Fruit fly (Drosophila melanogaster) whole organism, embryonic: ENCODE results near the gene mRpS2.
A peak's percentile ranks its signal among the peaks of the same experiment; 100 is the strongest.

Source experiments
- CG10267 ChIP-seq: fragments of 200-800 bp; sonication (Bioruptor generic); optimal IDR thresholded peaks from 2 replicates; lab custom pipeline; 2018; ENCODE audit warnings: missing biosample characterization, mild to moderate bottlenecking, missing genetic modification characterization, moderate library complexity
- CG10366 ChIP-seq: fragments of 200-800 bp; sonication (Bioruptor generic); IDR thresholded peaks from 2 replicates; pipeline ENCODE4 v1.3.6; 2022; ENCODE audit warnings: missing biosample characterization, missing genetic modification characterization
- CG10654 ChIP-seq: fragments of 200-800 bp; sonication (Bioruptor generic); optimal IDR thresholded peaks from 2 replicates; lab custom pipeline; 2016; ENCODE audit warnings: missing biosample characterization, missing genetic modification characterization
- CG11456 ChIP-seq: fragments of 200-800 bp; sonication (Bioruptor generic); IDR thresholded peaks from 3 replicates; pipeline ENCODE4 v1.3.6; 2022; ENCODE audit warnings: missing biosample characterization, missing genetic modification characterization
- CG14710 ChIP-seq: fragments of 200-800 bp; sonication (Bioruptor generic); optimal IDR thresholded peaks from 3 replicates; lab custom pipeline; 2019; ENCODE audit warnings: missing biosample characterization, mild to moderate bottlenecking, missing genetic modification characterization, moderate library complexity
- CG16813 ChIP-seq: fragments of 200-800 bp; sonication (Bioruptor generic); IDR thresholded peaks from 3 replicates; pipeline ENCODE4 v1.3.6; 2022; ENCODE audit warnings: missing biosample characterization, missing genetic modification characterization; ENCODE audit not compliant: partially characterized antibody
- CG17802 ChIP-seq: fragments of 200-800 bp; sonication (Bioruptor generic); optimal IDR thresholded peaks from 2 replicates; lab custom pipeline; 2018; ENCODE audit warnings: missing biosample characterization, mild to moderate bottlenecking, missing genetic modification characterization, moderate library complexity
- CG31441 ChIP-seq: fragments of 200-800 bp; sonication (Bioruptor generic); IDR thresholded peaks from 2 replicates; pipeline ENCODE4 v1.3.6; 2022; ENCODE audit warnings: missing biosample characterization, missing genetic modification characterization
- CG3163 ChIP-seq: fragments of 200-800 bp; sonication (Bioruptor generic); optimal IDR thresholded peaks from 3 replicates; lab custom pipeline; 2016; ENCODE audit warnings: missing biosample characterization, missing genetic modification characterization
- CG4282 ChIP-seq: fragments of 200-800 bp; sonication (Bioruptor generic); optimal IDR thresholded peaks from 2 replicates; lab custom pipeline; 2016; ENCODE audit warnings: missing biosample characterization, missing genetic modification characterization
- CG4328 ChIP-seq: fragments of 200-800 bp; sonication (Bioruptor generic); optimal IDR thresholded peaks from 3 replicates; lab custom pipeline; 2017; ENCODE audit warnings: missing biosample characterization, missing genetic modification reagents, missing genetic modification characterization
- CG4854 ChIP-seq: fragments of 200-800 bp; sonication (Bioruptor generic); optimal IDR thresholded peaks from 2 replicates; lab custom pipeline; 2016; ENCODE audit warnings: missing biosample characterization, missing genetic modification characterization, inconsistent platforms
- CG7372 ChIP-seq: fragments of 200-800 bp; sonication (Bioruptor generic); IDR thresholded peaks from 2 replicates; pipeline ENCODE4 v1.3.6; 2022; ENCODE audit warnings: missing biosample characterization, missing genetic modification characterization
- CG9932 ChIP-seq: fragments of 200-800 bp; sonication (Bioruptor generic); IDR thresholded peaks from 2 replicates; pipeline ENCODE4 v1.3.6; 2022; ENCODE audit warnings: missing biosample characterization, missing genetic modification characterization
- Camta ChIP-seq: fragments of 200-800 bp; sonication (Bioruptor generic); optimal IDR thresholded peaks from 2 replicates; lab custom pipeline; 2016; ENCODE audit warnings: missing biosample characterization, missing genetic modification characterization
- D ChIP-seq, 2 experiments: fragments of 200-800 bp in 1 of 2; fragments of >200 bp in 1 of 2; sonication (Bioruptor generic) in 1 of 2; optimal IDR thresholded peaks; 2 replicates in 1 of 2; 3 replicates in 1 of 2; lab custom pipeline; 2017; ENCODE audit warnings: mild to moderate bottlenecking in 1 of 2, missing biosample characterization in 1 of 2, missing genetic modification characterization in 1 of 2, missing genetic modification reagents in 1 of 2
- Deaf1 ChIP-seq: fragments of 200-800 bp; optimal IDR thresholded peaks from 3 replicates; lab custom pipeline; 2019; ENCODE audit warnings: missing biosample characterization, mild to moderate bottlenecking, missing genetic modification characterization, moderate library complexity
- Dip3 ChIP-seq: fragments of 200-800 bp; sonication (Bioruptor generic); optimal IDR thresholded peaks from 3 replicates; lab custom pipeline; 2016; ENCODE audit warnings: missing biosample characterization, missing genetic modification characterization
- Eip74EF ChIP-seq, 2 experiments: fragments of 200-800 bp in 1 of 2; fragments of >200 bp in 1 of 2; sonication (Bioruptor generic) in 1 of 2; optimal IDR thresholded peaks; 2 replicates each; lab custom pipeline; 2017 to 2019; ENCODE audit warnings: missing biosample characterization in 2 of 2, missing genetic modification characterization in 2 of 2, mild to moderate bottlenecking in 1 of 2, moderate library complexity in 1 of 2
- Fer1 ChIP-seq: fragments of 200-800 bp; sonication (Bioruptor generic); optimal IDR thresholded peaks from 2 replicates; lab custom pipeline; 2017; ENCODE audit warnings: missing biosample characterization, mild to moderate bottlenecking, missing genetic modification characterization
- GATAe ChIP-seq: fragments of 200-800 bp; sonication (Bioruptor generic); conservative IDR thresholded peaks from 2 replicates; pipeline ENCODE4 v1.3.6; 2022; ENCODE audit warnings: missing biosample characterization, missing genetic modification characterization
- Gsc ChIP-seq: fragments of 200-800 bp; sonication (Bioruptor generic); IDR thresholded peaks from 2 replicates; pipeline ENCODE4 v1.3.6; 2022; ENCODE audit warnings: missing biosample characterization, missing genetic modification characterization
- HmgZ ChIP-seq: fragments of 200-800 bp; sonication (Bioruptor generic); optimal IDR thresholded peaks from 2 replicates; lab custom pipeline; 2018; ENCODE audit warnings: missing biosample characterization, mild to moderate bottlenecking, missing genetic modification characterization
- Hsf ChIP-seq: fragments of 200-800 bp; sonication (Bioruptor generic); optimal IDR thresholded peaks from 3 replicates; lab custom pipeline; 2016; ENCODE audit warnings: missing biosample characterization, missing genetic modification characterization
- Jarid2 ChIP-seq: fragments of 200-800 bp; sonication (Bioruptor generic); optimal IDR thresholded peaks from 3 replicates; lab custom pipeline; 2017; ENCODE audit warnings: mild to moderate bottlenecking, missing biosample characterization, missing genetic modification reagents, missing genetic modification characterization
- Lim3 ChIP-seq: fragments of 200-800 bp; sonication (Bioruptor generic); IDR thresholded peaks from 2 replicates; pipeline ENCODE4 v1.3.6; 2022; ENCODE audit warnings: missing biosample characterization, missing genetic modification characterization
- Lpt ChIP-seq: fragments of >200 bp; optimal IDR thresholded peaks from 2 replicates; lab custom pipeline; 2018; ENCODE audit warnings: missing biosample characterization, missing genetic modification characterization
- Mad ChIP-seq: fragments of 200-800 bp; sonication (Bioruptor generic); optimal IDR thresholded peaks from 2 replicates; lab custom pipeline; 2016; ENCODE audit warnings: missing biosample characterization, missing genetic modification characterization
- Med ChIP-seq: fragments of 200-800 bp; sonication (Bioruptor generic); peaks from one replicate; lab custom pipeline; 2016; ENCODE audit warnings: missing biosample characterization, missing genetic modification characterization, mild to moderate bottlenecking, inconsistent platforms, moderate library complexity
- Nf-YB ChIP-seq: fragments of 200-800 bp; sonication (Bioruptor generic); optimal IDR thresholded peaks from 3 replicates; lab custom pipeline; 2019; ENCODE audit warnings: missing biosample characterization, mild to moderate bottlenecking, missing genetic modification characterization, moderate library complexity
- Nf-YC ChIP-seq: fragments of 200-800 bp; optimal IDR thresholded peaks from 3 replicates; lab custom pipeline; 2019; ENCODE audit warnings: missing biosample characterization, mild to moderate bottlenecking, missing genetic modification characterization, moderate library complexity
- Oaz ChIP-seq: fragments of 200-800 bp; sonication (Bioruptor generic); IDR thresholded peaks from 2 replicates; pipeline ENCODE4 v1.3.6; 2022; ENCODE audit warnings: missing biosample characterization, missing genetic modification characterization
- Oli ChIP-seq: fragments of 200-800 bp; sonication (Bioruptor generic); optimal IDR thresholded peaks from 2 replicates; lab custom pipeline; 2018; ENCODE audit warnings: missing biosample characterization, mild to moderate bottlenecking, missing genetic modification characterization, moderate library complexity
- Poxn ChIP-seq: fragments of 200-800 bp; sonication (Bioruptor generic); IDR thresholded peaks from 2 replicates; pipeline ENCODE4 v1.3.6; 2022; ENCODE audit warnings: missing biosample characterization, missing genetic modification characterization
- Trl ChIP-seq, 3 experiments: fragments of >200 bp in 2 of 3; fragments of 200-800 bp in 1 of 3; sonication (Bioruptor generic) in 1 of 3; optimal IDR thresholded peaks; 2 replicates in 1 of 3; 3 replicates in 2 of 3; lab custom pipeline; 2016 to 2017; ENCODE audit warnings: missing biosample characterization in 1 of 3, missing genetic modification characterization in 1 of 3
- YL-1 ChIP-seq: fragments of 200-800 bp; sonication (Bioruptor generic); optimal IDR thresholded peaks from 3 replicates; lab custom pipeline; 2017; ENCODE audit warnings: missing biosample characterization, mild to moderate bottlenecking, missing genetic modification characterization
- ato ChIP-seq: fragments of 200-800 bp; sonication (Bioruptor generic); IDR thresholded peaks from 2 replicates; pipeline ENCODE4 v1.3.6; 2022; ENCODE audit warnings: missing biosample characterization, missing genetic modification characterization; ENCODE audit not compliant: partially characterized antibody
- chn ChIP-seq: fragments of 200-800 bp; sonication (Bioruptor generic); optimal IDR thresholded peaks from 2 replicates; lab custom pipeline; 2016; ENCODE audit warnings: missing biosample characterization, missing genetic modification characterization
- crp ChIP-seq, 2 experiments: fragments of 200-800 bp; sonication (Bioruptor generic); optimal IDR thresholded peaks; 2 replicates in 1 of 2; 3 replicates in 1 of 2; lab custom pipeline; 2017; ENCODE audit warnings: missing biosample characterization in 2 of 2, missing genetic modification characterization in 2 of 2, mild to moderate bottlenecking in 1 of 2, moderate library complexity in 1 of 2
- dan ChIP-seq: fragments of 200-800 bp; sonication (Bioruptor generic); IDR thresholded peaks from 2 replicates; pipeline ENCODE4 v1.3.6; 2022; ENCODE audit warnings: missing biosample characterization, missing genetic modification characterization
- ewg ChIP-seq: fragments of 200-800 bp; sonication (Bioruptor generic); optimal IDR thresholded peaks from 3 replicates; lab custom pipeline; 2017; ENCODE audit warnings: mild to moderate bottlenecking, missing biosample characterization, missing genetic modification reagents, missing genetic modification characterization
- gsb ChIP-seq: fragments of 200-800 bp; sonication (Bioruptor generic); IDR thresholded peaks from 2 replicates; pipeline ENCODE4 v1.3.6; 2022; ENCODE audit warnings: missing biosample characterization, missing genetic modification characterization
- h ChIP-seq: fragments of >200 bp; optimal IDR thresholded peaks from 2 replicates; lab custom pipeline; 2017
- klu ChIP-seq: fragments of 200-800 bp; sonication (Bioruptor generic); IDR thresholded peaks from 2 replicates; pipeline ENCODE4 v1.3.6; 2022; ENCODE audit warnings: missing biosample characterization, missing genetic modification characterization
- org-1 ChIP-seq: fragments of 200-800 bp; sonication (Bioruptor generic); optimal IDR thresholded peaks from 2 replicates; lab custom pipeline; 2017; ENCODE audit warnings: missing biosample characterization, missing genetic modification characterization
- pum ChIP-seq: fragments of 200-800 bp; sonication (Bioruptor generic); optimal IDR thresholded peaks from 2 replicates; lab custom pipeline; 2016; ENCODE audit warnings: missing biosample characterization, missing genetic modification characterization
- scrt ChIP-seq: fragments of 200-800 bp; sonication (Bioruptor generic); optimal IDR thresholded peaks from 2 replicates; lab custom pipeline; 2018; ENCODE audit warnings: missing biosample characterization, mild to moderate bottlenecking, missing genetic modification characterization, moderate library complexity
- unc-4 ChIP-seq: fragments of 200-800 bp; sonication (Bioruptor generic); IDR thresholded peaks from 2 replicates; pipeline ENCODE4 v1.3.6; 2022; ENCODE audit warnings: missing biosample characterization, missing genetic modification characterization; ENCODE audit not compliant: partially characterized antibody
- zfh2 ChIP-seq: fragments of 200-800 bp; sonication (Bioruptor generic); optimal IDR thresholded peaks from 2 replicates; lab custom pipeline; 2016; ENCODE audit warnings: missing biosample characterization, missing genetic modification characterization

Gene mRpS2

dm6 chr2L:4852605-4853102, 2.4 kb upstream of the mRpS2 start, which contains the start of gene smog (continued):
- no peak for TF ChIP-seq CG9932 (GFP tag; lab: Robert Waterston, UW)
- peak; percentile 1 for TF ChIP-seq Nf-YB
- no peak for TF ChIP-seq Med (GFP tag; lab: Kevin White, UChicago)
- TF ChIP-seq crp (GFP tag; optimal IDR thresholded peaks at IDR 0.05; lab: Kevin White, UChicago), result no peak
- TF ChIP-seq Eip74EF (GFP tag; optimal IDR thresholded peaks at IDR 0.05; lab: Kevin White, UChicago), result no peak
- TF ChIP-seq CG31441 (GFP tag; lab: Robert Waterston, UW), result no peak
- TF ChIP-seq Nf-YC, result peak; percentile 80
- peak; percentile 88 for TF ChIP-seq Deaf1 (tag; lab: Kevin White, UChicago)
- TF ChIP-seq gsb, result no peak
- peak; percentile 93 for TF ChIP-seq ewg
- no peak for TF ChIP-seq CG10654 (GFP tag; lab: Kevin White, UChicago)
- TF ChIP-seq GATAe (GFP tag; lab: Robert Waterston, UW), result no peak
- peak in 1 of 2 experiments; percentile 2 for TF ChIP-seq Trl (optimal IDR thresholded peaks at IDR 0.05; lab: Kevin White, UChicago)
- TF ChIP-seq Trl (GFP tag; optimal IDR thresholded peaks at IDR 0.05; lab: Kevin White, UChicago), result no peak
- no peak for TF ChIP-seq CG16813 (GFP tag; lab: Robert Waterston, UW)
- TF ChIP-seq CG4854 (GFP tag; lab: Kevin White, UChicago), result no peak
- no peak for TF ChIP-seq CG7372
- TF ChIP-seq Jarid2, result peak; percentile 10
- peak; percentile 11 for TF ChIP-seq scrt (GFP tag; lab: Kevin White, UChicago)
- TF ChIP-seq CG10366 (GFP tag; lab: Robert Waterston, UW), result no peak
- TF ChIP-seq Lim3 (GFP tag; lab: Robert Waterston, UW), result no peak
- TF ChIP-seq Poxn (GFP tag; lab: Robert Waterston, UW), result no peak

- peak; percentile 43 for TF ChIP-seq CG10267
- no peak for TF ChIP-seq YL-1
- peak; percentile 15 for TF ChIP-seq CG3163 (GFP tag; lab: Kevin White, UChicago)
- peak; percentile 31 for TF ChIP-seq Mad (GFP tag; lab: Kevin White, UChicago)
- TF ChIP-seq Fer1, result no peak
- peak; percentile 36 for TF ChIP-seq HmgZ (tag; lab: Kevin White, UChicago)
- TF ChIP-seq Dip3 (GFP tag; lab: Kevin White, UChicago), result peak; percentile 33
- TF ChIP-seq klu, result no peak
- peak; percentile 8 for TF ChIP-seq CG4328 (GFP tag; lab: Kevin White, UChicago)
- peak; percentile 50 for TF ChIP-seq Hsf (GFP tag; lab: Kevin White, UChicago)
- TF ChIP-seq CG14710 (tag; lab: Kevin White, UChicago), result peak; percentile 63
- TF ChIP-seq D (optimal IDR thresholded peaks at IDR 0.05; lab: Kevin White, UChicago), result no peak
- TF ChIP-seq D (GFP tag; optimal IDR thresholded peaks at IDR 0.05; lab: Kevin White, UChicago), result no peak
- no peak for TF ChIP-seq dan (GFP tag; lab: Robert Waterston, UW)
- TF ChIP-seq CG11456, result peak; percentile 75; the same call in 2 of the 3 replicates
- no peak for TF ChIP-seq org-1 (GFP tag; lab: Kevin White, UChicago)
- peak; percentile 87 for TF ChIP-seq unc-4 (GFP tag; lab: Robert Waterston, UW)
- peak; percentile 65 for TF ChIP-seq zfh2 (GFP tag; lab: Kevin White, UChicago)
- no peak for TF ChIP-seq CG4282 (GFP tag; lab: Kevin White, UChicago)
- TF ChIP-seq Oli (tag; lab: Kevin White, UChicago), result no peak
- peak; percentile 61 for TF ChIP-seq CG17802 (tag; lab: Kevin White, UChicago)
- TF ChIP-seq Lpt (GFP tag; lab: Kevin White, UChicago), result no peak
- TF ChIP-seq pum (GFP tag; lab: Kevin White, UChicago), result peak; percentile 30
- TF ChIP-seq Gsc (GFP tag; lab: Robert Waterston, UW), result 0 out of 2 replicates have a peak, but pooled peaks have one; percentile 18
- peak; percentile 52 for TF ChIP-seq chn (GFP tag; lab: Kevin White, UChicago)
- peak; percentile 58; the same call in 1 of the 2 replicates for TF ChIP-seq ato (GFP tag; lab: Robert Waterston, UW)
- TF ChIP-seq Camta (GFP tag; lab: Kevin White, UChicago), result peak; percentile 27
- TF ChIP-seq Oaz (GFP tag; lab: Robert Waterston, UW), result no peak
- no peak for TF ChIP-seq h (lab: Kevin White, UChicago)
These were observed 2.9 kb downstream of the mRpS2 start, which contains the start of the genes mxt and CG11927 for dm6 chr2L:4847191-4847853. Gene mxt, minus strand, starts transcription at chr2L:4847295. Gene CG11927, plus strand, starts transcription at chr2L:4847766.
